Worm (Caenorhabditis elegans) whole organism, early embryonic: ENCODE measurements around the gene marc-5.

Source experiments
- ama-1 ChIP-seq: fragments of 150-350 bp; optimal IDR thresholded peaks from 2 replicates; lab custom pipeline; 2014
- hmbx-1 ChIP-seq: sonication (generic microtip); optimal IDR thresholded peaks from 2 replicates; lab custom pipeline; 2016; ENCODE audit warnings: mild to moderate bottlenecking, missing genetic modification characterization, missing compliant biosample characterization
- sea-1 ChIP-seq: fragments of 200-800 bp; sonication (Bioruptor generic); conservative IDR thresholded peaks from 2 replicates; pipeline ENCODE4 v1.3.6; 2022; ENCODE audit warnings: missing genetic modification characterization, missing compliant biosample characterization
- tbx-37 ChIP-seq: fragments of 200-800 bp; sonication (Bioruptor generic); conservative IDR thresholded peaks from 2 replicates; pipeline ENCODE4 v1.3.6; 2022; ENCODE audit warnings: missing genetic modification reagents, missing genetic modification characterization, missing compliant biosample characterization
- tra-4 ChIP-seq: sonication (generic microtip); optimal IDR thresholded peaks from 2 replicates; lab custom pipeline; 2017; ENCODE audit warnings: missing genetic modification characterization, missing compliant biosample characterization

ce11 chrII:12348957-12349356 lies 30.4 kb downstream of the marc-5 start:
- TF ChIP-seq tra-4 (tag; lab: Kevin White, UChicago) (no peak), sea-1 (GFP tag; lab: Robert Waterston, UW) (no peak), ama-1 (lab: Kevin White, UChicago) (no peak), tbx-37 (no peak), hmbx-1 (tag; lab: Kevin White, UChicago) (no peak)
